Fruit fly (Drosophila melanogaster) S2 (cell line): ENCODE results near the gene BNIP3.

Source experiments
- CG8478 ChIP-seq: fragments of >200 bp; optimal IDR thresholded peaks from 2 replicates; lab custom pipeline; 2018
- CTCF ChIP-seq, 2 experiments: fragments of >200 bp; optimal IDR thresholded peaks; 2 replicates each; lab custom pipeline; 2018

DNA sequence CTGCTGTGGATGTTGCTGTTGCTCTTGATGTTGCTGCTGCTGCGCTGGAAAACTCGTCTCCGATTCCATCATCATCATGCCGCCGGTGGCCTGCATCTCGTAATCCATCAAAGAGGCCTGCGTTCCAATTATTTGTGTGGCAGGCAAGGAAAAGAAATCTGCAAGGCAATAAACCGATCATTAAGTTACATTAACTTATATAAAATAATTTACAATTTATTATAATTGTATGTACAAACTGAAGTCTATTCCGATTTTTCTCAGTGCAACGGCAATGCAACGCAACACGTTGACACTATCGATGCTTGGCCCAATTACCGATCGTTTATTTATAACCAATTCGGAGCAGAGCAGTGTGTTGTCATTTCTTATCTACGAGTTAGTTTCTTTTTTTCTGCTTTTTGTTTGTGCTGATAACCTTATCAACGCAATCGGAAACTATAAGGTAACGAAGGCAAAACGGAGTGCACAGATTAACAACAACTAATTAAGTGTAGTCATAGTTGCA, 48.1 kb downstream of the BNIP3 start:
- TF ChIP-seq CG8478 (lab: Kevin White, UChicago) = no peak
- TF ChIP-seq CTCF (optimal IDR thresholded peaks at IDR 0.05; lab: Kevin White, UChicago) = no peak
